Worm (Caenorhabditis elegans): ENCODE measurements around the gene Y11D7A.19.

- TF ChIP-seq ceh-82 (tag; optimal IDR thresholded peaks at IDR 0.05) (no peak), mdl-1 (tag; optimal IDR thresholded peaks at IDR 0.05) (no peak), nhr-10 (tag; optimal IDR thresholded peaks at IDR 0.05) (no peak), snpc-4 (tag; optimal IDR thresholded peaks at IDR 0.05) (no peak), ama-1 (optimal IDR thresholded peaks at IDR 0.05) (peak; percentile 44), nhr-11 (tag; optimal IDR thresholded peaks at IDR 0.05) (no peak), nhr-77 (tag; optimal IDR thresholded peaks at IDR 0.05) (no peak), fos-1 (tag; optimal IDR thresholded peaks at IDR 0.05) (no peak), ztf-1 (GFP tag; conservative IDR thresholded peaks at IDR 0.05) (no peak), nhr-237 (tag; optimal IDR thresholded peaks at IDR 0.05) (no peak), sma-3 (GFP tag; optimal IDR thresholded peaks at IDR 0.05) (no peak)
Measured at ce11 chrIV:9258547-9258946, 7.8 kb downstream of the Y11D7A.19 start.

Data from whole organism, L2 larva.